Worm (Caenorhabditis elegans): ENCODE data around the gene hyl-1.
A peak's percentile ranks its signal among the peaks of the same experiment; 100 is the strongest.

hyl-1 gene

DNA sequence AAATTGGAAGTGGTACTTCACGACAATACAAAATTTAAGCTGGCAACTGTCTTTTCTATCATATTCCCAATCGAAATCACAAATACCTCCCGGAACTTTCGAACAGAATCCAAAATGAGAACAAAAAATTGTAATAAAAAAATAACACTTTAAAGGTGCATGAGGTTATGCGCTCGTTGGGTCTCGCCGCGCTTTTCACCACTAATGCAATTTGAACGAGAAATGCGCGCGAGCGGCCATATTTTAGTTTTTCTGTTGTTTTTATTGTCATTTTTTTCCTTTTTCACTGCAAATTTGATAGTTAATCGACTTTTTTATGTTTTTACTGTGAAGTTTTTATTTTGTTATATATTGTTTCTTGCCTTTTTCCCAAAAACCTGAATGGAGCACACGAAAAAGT is 27.9 kb upstream of the hyl-1 start, which contains the start of gene mes-6:
Gene mes-6, plus strand, starts transcription at position 229 of the 400 bp plus-strand sequence.
- TF ChIP-seq isw-1 (GFP tag; IDR thresholded peaks at IDR 0.05) (peak; percentile 27; the same call in 1 of the 2 replicates), mdl-1 (tag; optimal IDR thresholded peaks at IDR 0.05) (peak in 1 of 2 experiments; percentile 19), ceh-82 (tag; optimal IDR thresholded peaks at IDR 0.05) (peak in 2 of 3 experiments; percentile 20 to 63), nhr-19 (GFP tag; conservative IDR thresholded peaks at IDR 0.05) (peak; percentile 16; the same call in 1 of the 2 replicates), pqm-1 (tag; optimal IDR thresholded peaks at IDR 0.05) (no peak), dpl-1 (GFP tag; optimal IDR thresholded peaks at IDR 0.05) (peak; percentile 84 to 90 (median 87)), C16A3.4 (tag; optimal IDR thresholded peaks at IDR 0.05) (peak; percentile 55), C34B4.2 (tag; optimal IDR thresholded peaks at IDR 0.05) (no peak), irx-1 (tag; optimal IDR thresholded peaks at IDR 0.05) (peak; percentile 11), nhr-85 (tag) (peak; percentile 43), mef-2 (tag; optimal IDR thresholded peaks at IDR 0.05) (no peak), pag-3 (tag; optimal IDR thresholded peaks at IDR 0.05; ENCODE audit: borderline replicate concordance, insufficient read depth) (no peak), dsc-1 (tag; optimal IDR thresholded peaks at IDR 0.05) (peak; percentile 16), blmp-1 (tag; optimal IDR thresholded peaks at IDR 0.05) (peak; percentile 31), nhr-28 (tag; optimal IDR thresholded peaks at IDR 0.05) (no peak), jun-1 (tag; optimal IDR thresholded peaks at IDR 0.05) (peak; percentile 17), lin-35 (GFP tag; optimal IDR thresholded peaks at IDR 0.05) (peak; percentile 87 to 91), mep-1 (tag; optimal IDR thresholded peaks at IDR 0.05) (peak; percentile 51), lin-39 (tag; optimal IDR thresholded peaks at IDR 0.05) (no peak), skn-1 (tag; optimal IDR thresholded peaks at IDR 0.05) (peak; percentile 33), hpl-2 (GFP tag; optimal IDR thresholded peaks at IDR 0.05) (no peak), snu-23 (GFP tag; optimal IDR thresholded peaks at IDR 0.05) (peak; percentile 58), unc-130 (tag; optimal IDR thresholded peaks at IDR 0.05) (peak; percentile 42), efl-1 (optimal IDR thresholded peaks at IDR 0.05) (peak; percentile 89), efl-1 (GFP tag; optimal IDR thresholded peaks at IDR 0.05 in 1 of 2) (peak; percentile 88 to 98), nhr-47 (tag; optimal IDR thresholded peaks at IDR 0.05) (peak; percentile 45), tbx-2 (tag; optimal IDR thresholded peaks at IDR 0.05) (peak; percentile 27), egl-13 (tag; optimal IDR thresholded peaks at IDR 0.05) (no peak), vab-15 (tag; optimal IDR thresholded peaks at IDR 0.05) (peak; percentile 19), nhr-20 (tag; optimal IDR thresholded peaks at IDR 0.05) (peak; percentile 29), nhr-71 (tag; optimal IDR thresholded peaks at IDR 0.05) (peak; percentile 42), xbp-1 (tag; optimal IDR thresholded peaks at IDR 0.05) (peak; percentile 43), lsy-2 (tag; optimal IDR thresholded peaks at IDR 0.05) (peak; percentile 68 to 77), nhr-90 (tag; optimal IDR thresholded peaks at IDR 0.05; ENCODE audit: poor library complexity) (no peak), fkh-10 (GFP tag; optimal IDR thresholded peaks at IDR 0.05) (peak; percentile 19), rnt-1 (tag; optimal IDR thresholded peaks at IDR 0.05) (peak; percentile 59), ces-1 (GFP tag; optimal IDR thresholded peaks at IDR 0.05) (peak; percentile 46), C04F5.9 (tag; optimal IDR thresholded peaks at IDR 0.05) (no peak), elt-3 (tag; optimal IDR thresholded peaks at IDR 0.05) (peak in 1 of 6 experiments; percentile 62), ceh-63 (GFP tag; optimal IDR thresholded peaks at IDR 0.05) (no peak), lin-14 (GFP tag; optimal IDR thresholded peaks at IDR 0.05) (peak; percentile 42), zip-4 (GFP tag; optimal IDR thresholded peaks at IDR 0.05) (no peak), alr-1 (tag; optimal IDR thresholded peaks at IDR 0.05; ENCODE audit: borderline replicate concordance) (no peak)

- TF ChIP-seq lin-13 (GFP tag; optimal IDR thresholded peaks at IDR 0.05) (no peak), hpl-2 (GFP tag; optimal IDR thresholded peaks at IDR 0.05) (no peak), hlh-4 (tag; optimal IDR thresholded peaks at IDR 0.05) (no peak), ceh-90 (tag; optimal IDR thresholded peaks at IDR 0.05) (no peak), ceh-82 (tag; optimal IDR thresholded peaks at IDR 0.05) (no peak), jun-1 (tag; optimal IDR thresholded peaks at IDR 0.05) (no peak), nhr-76 (tag; optimal IDR thresholded peaks at IDR 0.05) (no peak), lin-35 (GFP tag; optimal IDR thresholded peaks at IDR 0.05) (no peak), nhr-12 (tag; optimal IDR thresholded peaks at IDR 0.05) (no peak)
These were observed 26.2 kb upstream of the hyl-1 start, which contains the start of gene C09G4.4 for ce11 chrIV:8512679-8513078. Gene C09G4.4 (plus strand): TSS chrIV:8512979.
